Worm (Caenorhabditis elegans) whole organism, mixed stage, embryonic: ENCODE results near the gene C05D9.3.

Source experiments
- blmp-1 ChIP-seq: fragments of 150-350 bp; optimal IDR thresholded peaks from 2 replicates; lab custom pipeline; 2014; ENCODE audit warnings: missing biosample characterization, missing genetic modification characterization
- ceh-39 ChIP-seq: fragments of 150-350 bp; optimal IDR thresholded peaks from 2 replicates; lab custom pipeline; 2014; ENCODE audit warnings: missing biosample characterization, missing genetic modification characterization
- ces-1 ChIP-seq: fragments of 150-350 bp; optimal IDR thresholded peaks from 2 replicates; lab custom pipeline; 2014; ENCODE audit warnings: missing biosample characterization, missing genetic modification reagents, missing genetic modification characterization
- cnd-1 ChIP-seq: fragments of 200-800 bp; sonication (Bioruptor generic); optimal IDR thresholded peaks from 2 replicates; lab custom pipeline; 2018; ENCODE audit warnings: mild to moderate bottlenecking, missing genetic modification characterization, missing compliant biosample characterization
- ham-2 ChIP-seq: fragments of 200-800 bp; sonication (Bioruptor generic); optimal IDR thresholded peaks from 2 replicates; lab custom pipeline; 2018; ENCODE audit warnings: mild to moderate bottlenecking, missing genetic modification characterization, missing compliant biosample characterization
- nhr-237 ChIP-seq: fragments of 150-350 bp; optimal IDR thresholded peaks from 2 replicates; lab custom pipeline; 2014; ENCODE audit warnings: missing biosample characterization, missing genetic modification characterization
- nhr-76 ChIP-seq: sonication (generic microtip); optimal IDR thresholded peaks from 2 replicates; lab custom pipeline; 2017; ENCODE audit warnings: missing biosample characterization, missing genetic modification characterization
- pha-4 ChIP-seq: fragments of 150-350 bp; optimal IDR thresholded peaks from 2 replicates; lab custom pipeline; 2018; ENCODE audit warnings: missing biosample characterization, missing genetic modification reagents, missing genetic modification characterization
- sptf-1 ChIP-seq: sonication (generic microtip); optimal IDR thresholded peaks from 2 replicates; lab custom pipeline; 2017; ENCODE audit warnings: mild to moderate bottlenecking, missing genetic modification characterization, moderate library complexity, missing compliant biosample characterization
- zip-8 ChIP-seq: fragments of 150-350 bp; optimal IDR thresholded peaks from 2 replicates; lab custom pipeline; 2014; ENCODE audit warnings: missing biosample characterization, missing genetic modification characterization

DNA sequence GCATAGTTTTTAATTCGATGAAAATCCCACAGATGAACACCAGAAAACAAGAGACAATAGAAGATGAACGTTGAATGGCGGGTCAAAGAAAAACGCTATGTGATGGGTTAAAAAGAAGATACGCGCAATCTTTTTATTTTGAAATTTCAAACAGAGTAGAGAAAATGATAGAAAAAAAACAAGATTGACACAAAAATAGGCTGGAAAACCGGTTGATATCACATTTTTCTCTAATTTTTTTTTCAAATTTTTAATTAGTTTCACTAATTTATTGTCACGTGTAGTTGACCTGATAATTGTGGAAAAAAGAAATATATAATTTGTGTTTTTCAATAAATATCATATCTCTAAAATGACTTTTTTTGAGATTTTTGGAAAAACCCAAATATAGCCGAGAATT is 12.4 kb downstream of the C05D9.3 start, which contains the start of gene C05D9.9:
- TF ChIP-seq nhr-76 (tag; lab: Kevin White, UChicago): no peak
- TF ChIP-seq pha-4: no peak
- no peak for TF ChIP-seq ham-2 (GFP tag; lab: Kevin White, UChicago)
- TF ChIP-seq blmp-1 (tag; lab: Kevin White, UChicago): no peak
- no peak for TF ChIP-seq nhr-237
- no peak for TF ChIP-seq zip-8 (tag; lab: Kevin White, UChicago)
- TF ChIP-seq ces-1: no peak
- TF ChIP-seq ceh-39 (tag; lab: Kevin White, UChicago): no peak
- TF ChIP-seq sptf-1 (tag; lab: Kevin White, UChicago): no peak
- TF ChIP-seq cnd-1 (tag; lab: Kevin White, UChicago): no peak
